Worm (Caenorhabditis elegans): ENCODE measurements around the gene srg-2.

The srg-2 gene

ce11 chrIII:6272868-6273267 lies 12.9 kb upstream of the srg-2 start, which contains the start of gene C18F10.2:
Gene C18F10.2 (plus strand): TSS chrIII:6273168.
- TF ChIP-seq cey-2 (tag; optimal IDR thresholded peaks at IDR 0.05; ENCODE audit: borderline replicate concordance, insufficient read depth) (no peak), unc-62 (GFP tag; optimal IDR thresholded peaks at IDR 0.05 in 1 of 2) (no peak), unc-62 (tag; optimal IDR thresholded peaks at IDR 0.05) (no peak), zip-11 (GFP tag; IDR thresholded peaks at IDR 0.05) (no peak), pqm-1 (tag; optimal IDR thresholded peaks at IDR 0.05) (no peak), pha-4 (GFP tag; IDR thresholded peaks at IDR 0.05) (no peak), pha-4 (tag; optimal IDR thresholded peaks at IDR 0.05) (no peak), ceh-32 (tag; optimal IDR thresholded peaks at IDR 0.05; ENCODE audit: poor library complexity) (no peak), nhr-237 (tag; optimal IDR thresholded peaks at IDR 0.05) (no peak), ZK546.5 (tag; optimal IDR thresholded peaks at IDR 0.05) (no peak), ctbp-1 (GFP tag; IDR thresholded peaks at IDR 0.05) (no peak), nhr-77 (tag; optimal IDR thresholded peaks at IDR 0.05) (no peak), dve-1 (tag; optimal IDR thresholded peaks at IDR 0.05; ENCODE audit: insufficient read depth) (no peak), ceh-20 (GFP tag; IDR thresholded peaks at IDR 0.05) (no peak), unc-130 (GFP tag; optimal IDR thresholded peaks at IDR 0.05) (no peak)

ce11 chrIII:6270277-6270676 lies 10.3 kb upstream of the srg-2 start, which contains the start of gene srg-3:
Gene srg-3 (minus strand): TSS chrIII:6270377.
- TF ChIP-seq aha-1 (tag) (peak; percentile 33), mxl-2 (GFP tag; conservative IDR thresholded peaks at IDR 0.05) (no peak), unc-62 (GFP tag; optimal IDR thresholded peaks at IDR 0.05 in 1 of 2) (peak in 1 of 2 experiments; percentile 47), unc-62 (tag; optimal IDR thresholded peaks at IDR 0.05) (no peak)

ce11 chrIII:6268061-6268460 lies 8.0 kb upstream of the srg-2 start, which contains the start of gene srg-7:
Gene srg-7 (minus strand): TSS chrIII:6268161.
- TF ChIP-seq saeg-2 (GFP tag; IDR thresholded peaks at IDR 0.05) (no peak), mdt-29 (GFP tag; IDR thresholded peaks at IDR 0.05) (no peak), snpc-1.2 (GFP tag; IDR thresholded peaks at IDR 0.05) (no peak)

ce11 chrIII:6265911-6266310 lies 5.9 kb upstream of the srg-2 start, which contains the start of gene srg-6:
Gene srg-6 (minus strand): TSS chrIII:6266011.
- TF ChIP-seq nhr-48 (tag; optimal IDR thresholded peaks at IDR 0.05): no peak
- no peak for TF ChIP-seq unc-39 (tag; optimal IDR thresholded peaks at IDR 0.05)
- TF ChIP-seq lin-1 (GFP tag; IDR thresholded peaks at IDR 0.05): no peak

ce11 chrIII:6264447-6264846 lies 4.4 kb upstream of the srg-2 start, which contains the start of gene srg-5:
Gene srg-5 (minus strand): TSS chrIII:6264547.
- TF ChIP-seq attf-4 (tag; optimal IDR thresholded peaks at IDR 0.05) (no peak), ama-1 (optimal IDR thresholded peaks at IDR 0.05) (no peak), ceh-28 (tag; optimal IDR thresholded peaks at IDR 0.05) (no peak), lin-38 (GFP tag; IDR thresholded peaks at IDR 0.05) (no peak), lin-13 (GFP tag; optimal IDR thresholded peaks at IDR 0.05) (no peak), arid-1 (GFP tag; conservative IDR thresholded peaks at IDR 0.05) (no peak)

ce11 chrIII:6261985-6262384 lies 2.0 kb upstream of the srg-2 start, which contains the start of gene srg-4:
Gene srg-4 (minus strand): TSS chrIII:6262085.
- TF ChIP-seq ceh-32 (tag; optimal IDR thresholded peaks at IDR 0.05; ENCODE audit: poor library complexity) (no peak), ceh-28 (tag; optimal IDR thresholded peaks at IDR 0.05) (no peak), dve-1 (tag; optimal IDR thresholded peaks at IDR 0.05; ENCODE audit: insufficient read depth) (no peak), sdz-12 (GFP tag; optimal IDR thresholded peaks at IDR 0.05) (no peak), ZK546.5 (tag; optimal IDR thresholded peaks at IDR 0.05) (no peak), mdt-29 (GFP tag; IDR thresholded peaks at IDR 0.05) (no peak), lin-39 (tag; optimal IDR thresholded peaks at IDR 0.05) (no peak), vab-7 (GFP tag; IDR thresholded peaks at IDR 0.05) (no peak), daf-16 (GFP tag; optimal IDR thresholded peaks at IDR 0.05) (no peak), daf-16 (tag; optimal IDR thresholded peaks at IDR 0.05) (no peak)
